Worm (Caenorhabditis elegans) whole organism, young adult: ENCODE results near the gene K08B5.1.

Source experiments
- C06A6.2 ChIP-seq: fragments of 200-800 bp; sonication (Bioruptor generic); conservative IDR thresholded peaks from 2 replicates; pipeline ENCODE4 v1.3.6; 2022; ENCODE audit warnings: missing genetic modification characterization, missing compliant biosample characterization
- D2030.7 ChIP-seq: fragments of 200-800 bp; sonication (Bioruptor generic); IDR thresholded peaks from 2 replicates; pipeline ENCODE4 v1.3.6; 2022; ENCODE audit warnings: missing genetic modification reagents, missing genetic modification characterization, missing compliant biosample characterization
- F10E7.11 ChIP-seq: sonication (generic microtip); optimal IDR thresholded peaks from 2 replicates; lab custom pipeline; 2017; ENCODE audit warnings: mild to moderate bottlenecking, missing genetic modification characterization, moderate library complexity, missing compliant biosample characterization
- F52B5.7 ChIP-seq: sonication (generic microtip); optimal IDR thresholded peaks from 2 replicates; lab custom pipeline; 2016; ENCODE audit warnings: mild to moderate bottlenecking, missing genetic modification characterization, missing compliant biosample characterization
- F55B11.4 ChIP-seq: sonication (generic microtip); optimal IDR thresholded peaks from 2 replicates; lab custom pipeline; 2016; ENCODE audit warnings: missing compliant biosample characterization, missing genetic modification characterization, borderline replicate concordance; ENCODE audit not compliant: insufficient read depth
- Y53F4B.3 ChIP-seq: fragments of 200-800 bp; sonication (Bioruptor generic); IDR thresholded peaks from 2 replicates; pipeline ENCODE4 v1.3.6; 2022; ENCODE audit warnings: missing genetic modification reagents, missing genetic modification characterization, missing compliant biosample characterization
- ZK185.1 ChIP-seq: sonication (generic microtip); optimal IDR thresholded peaks from 2 replicates; lab custom pipeline; 2016; ENCODE audit warnings: mild to moderate bottlenecking, missing genetic modification characterization, missing compliant biosample characterization; ENCODE audit not compliant: poor library complexity, severe bottlenecking
- attf-3 ChIP-seq: fragments of 200-800 bp; sonication (Bioruptor generic); conservative IDR thresholded peaks from 2 replicates; pipeline ENCODE4 v1.3.6; 2022; ENCODE audit warnings: missing genetic modification reagents, missing genetic modification characterization, missing compliant biosample characterization
- attf-5 ChIP-seq: fragments of 200-800 bp; sonication (Bioruptor generic); optimal IDR thresholded peaks from 2 replicates; lab custom pipeline; 2018; ENCODE audit warnings: mild to moderate bottlenecking, missing genetic modification characterization, missing compliant biosample characterization
- attf-6 ChIP-seq: fragments of 200-800 bp; sonication (Bioruptor generic); IDR thresholded peaks from 2 replicates; pipeline ENCODE4 v1.3.6; 2022; ENCODE audit warnings: missing genetic modification reagents, missing genetic modification characterization, missing compliant biosample characterization
- bed-1 ChIP-seq: fragments of 200-800 bp; sonication (Bioruptor generic); IDR thresholded peaks from 2 replicates; pipeline ENCODE4 v1.3.6; 2022; ENCODE audit warnings: missing genetic modification reagents, missing genetic modification characterization, missing compliant biosample characterization
- cebp-2 ChIP-seq: fragments of 200-800 bp; sonication (Bioruptor generic); IDR thresholded peaks from 2 replicates; pipeline ENCODE4 v1.3.6; 2022; ENCODE audit warnings: missing genetic modification characterization, missing compliant biosample characterization
- ceh-100 ChIP-seq: fragments of 200-800 bp; sonication (Bioruptor generic); IDR thresholded peaks from 2 replicates; pipeline ENCODE4 v1.3.6; 2022; ENCODE audit warnings: missing genetic modification reagents, missing genetic modification characterization, missing compliant biosample characterization
- ceh-40 ChIP-seq: fragments of 200-800 bp; sonication (Bioruptor generic); IDR thresholded peaks from 2 replicates; pipeline ENCODE4 v1.3.6; 2022; ENCODE audit warnings: missing genetic modification characterization, missing compliant biosample characterization
- ceh-58 ChIP-seq: fragments of 200-800 bp; sonication (Bioruptor generic); IDR thresholded peaks from 2 replicates; pipeline ENCODE4 v1.3.6; 2022; ENCODE audit warnings: missing genetic modification characterization, missing compliant biosample characterization
- die-1 ChIP-seq: sonication (generic microtip); optimal IDR thresholded peaks from 2 replicates; lab custom pipeline; 2016; ENCODE audit warnings: missing genotype, mild to moderate bottlenecking, missing genetic modification characterization, missing compliant biosample characterization
- efl-1 ChIP-seq: fragments of 150-350 bp; optimal IDR thresholded peaks from 2 replicates; lab custom pipeline; 2014; ENCODE audit warnings: missing biosample characterization, missing genetic modification reagents, missing genetic modification characterization
- egl-44 ChIP-seq: fragments of 200-800 bp; sonication (Bioruptor generic); IDR thresholded peaks from 2 replicates; pipeline ENCODE4 v1.3.6; 2022; ENCODE audit warnings: missing genetic modification reagents, missing genetic modification characterization, missing compliant biosample characterization
- egrh-3 ChIP-seq: fragments of 200-800 bp; sonication (Bioruptor generic); IDR thresholded peaks from 2 replicates; pipeline ENCODE4 v1.3.6; 2022; ENCODE audit warnings: missing genetic modification reagents, missing genetic modification characterization, missing compliant biosample characterization
- fkh-3 ChIP-seq: sonication (generic microtip); optimal IDR thresholded peaks from 2 replicates; lab custom pipeline; 2016; ENCODE audit warnings: mild to moderate bottlenecking, missing genetic modification characterization, missing compliant biosample characterization
- hlh-26 ChIP-seq: fragments of 200-800 bp; sonication (Bioruptor generic); conservative IDR thresholded peaks from 2 replicates; pipeline ENCODE4 v1.3.6; 2022; ENCODE audit warnings: missing genetic modification reagents, missing genetic modification characterization, missing compliant biosample characterization
- hmg-20 ChIP-seq: fragments of 200-800 bp; sonication (Bioruptor generic); IDR thresholded peaks from 2 replicates; pipeline ENCODE4 v1.3.6; 2022; ENCODE audit warnings: missing genetic modification reagents, missing genetic modification characterization, missing compliant biosample characterization
- hrde-1 ChIP-seq: sonication (generic microtip); optimal IDR thresholded peaks from 2 replicates; lab custom pipeline; 2016; ENCODE audit warnings: missing genetic modification characterization, mild to moderate bottlenecking, missing compliant biosample characterization, moderate library complexity, missing genotype, missing genetic modification reagents, borderline replicate concordance
- lag-1 ChIP-seq: fragments of 200-800 bp; sonication (Bioruptor generic); IDR thresholded peaks from 2 replicates; pipeline ENCODE4 v1.3.6; 2022; ENCODE audit warnings: missing genetic modification reagents, missing genetic modification characterization, missing compliant biosample characterization
- lin-26 ChIP-seq: fragments of 200-800 bp; sonication (Bioruptor generic); IDR thresholded peaks from 2 replicates; pipeline ENCODE4 v1.3.6; 2022; ENCODE audit warnings: missing genetic modification reagents, missing genetic modification characterization, missing compliant biosample characterization
- madf-10 ChIP-seq: sonication (generic microtip); optimal IDR thresholded peaks from 2 replicates; lab custom pipeline; 2016; ENCODE audit warnings: mild to moderate bottlenecking, missing genetic modification characterization, missing compliant biosample characterization
- nfya-2 ChIP-seq: fragments of 200-800 bp; sonication (Bioruptor generic); IDR thresholded peaks from 2 replicates; pipeline ENCODE4 v1.3.6; 2022; ENCODE audit warnings: missing genetic modification reagents, missing genetic modification characterization, missing compliant biosample characterization
- nfyb-1 ChIP-seq: fragments of 200-800 bp; sonication (Bioruptor generic); IDR thresholded peaks from 2 replicates; pipeline ENCODE4 v1.3.6; 2022; ENCODE audit warnings: missing genetic modification reagents, missing genetic modification characterization, missing compliant biosample characterization
- nhr-27 ChIP-seq: fragments of 200-800 bp; sonication (Bioruptor generic); optimal IDR thresholded peaks from 2 replicates; lab custom pipeline; 2018; ENCODE audit warnings: mild to moderate bottlenecking, missing genetic modification characterization, moderate library complexity, missing compliant biosample characterization
- pbrm-1 ChIP-seq: fragments of 200-800 bp; sonication (Bioruptor generic); IDR thresholded peaks from 2 replicates; pipeline ENCODE4 v1.3.6; 2022; ENCODE audit warnings: missing genetic modification reagents, missing genetic modification characterization, missing compliant biosample characterization
- sdz-38 ChIP-seq: sonication (generic microtip); optimal IDR thresholded peaks from 2 replicates; lab custom pipeline; 2016; ENCODE audit warnings: missing genotype, missing genetic modification characterization, missing compliant biosample characterization
- somi-1 ChIP-seq: fragments of 200-800 bp; sonication (Bioruptor generic); optimal IDR thresholded peaks from 2 replicates; lab custom pipeline; 2018; ENCODE audit warnings: mild to moderate bottlenecking, missing genetic modification characterization, missing compliant biosample characterization
- tbp1 ChIP-seq: fragments of 200-800 bp; sonication (Bioruptor generic); optimal IDR thresholded peaks from 2 replicates; lab custom pipeline; 2018; ENCODE audit warnings: mild to moderate bottlenecking, missing genetic modification characterization, missing compliant biosample characterization
- unc-130 ChIP-seq: sonication (generic microtip); optimal IDR thresholded peaks from 2 replicates; lab custom pipeline; 2016; ENCODE audit warnings: missing genetic modification reagents, missing genetic modification characterization, missing compliant biosample characterization
- xnd-1 ChIP-seq: sonication (generic microtip); optimal IDR thresholded peaks from 2 replicates; lab custom pipeline; 2016; ENCODE audit warnings: missing genotype, missing genetic modification reagents, missing genetic modification characterization, missing compliant biosample characterization
- zfh-2 ChIP-seq: fragments of 200-800 bp; sonication (Bioruptor generic); conservative IDR thresholded peaks from 2 replicates; pipeline ENCODE4 v1.3.6; 2022; ENCODE audit warnings: missing genetic modification reagents, missing genetic modification characterization, missing compliant biosample characterization
- zim-3 ChIP-seq: sonication (generic microtip); optimal IDR thresholded peaks from 2 replicates; lab custom pipeline; 2017; ENCODE audit warnings: mild to moderate bottlenecking, missing genetic modification characterization, moderate library complexity, missing compliant biosample characterization
- ztf-22 ChIP-seq: fragments of 200-800 bp; sonication (Bioruptor generic); optimal IDR thresholded peaks from 2 replicates; lab custom pipeline; 2018; ENCODE audit warnings: mild to moderate bottlenecking, missing genetic modification characterization, moderate library complexity, missing compliant biosample characterization
- ztf-25 ChIP-seq: fragments of 200-800 bp; sonication (Bioruptor generic); IDR thresholded peaks from 2 replicates; pipeline ENCODE4 v1.3.6; 2022; ENCODE audit warnings: missing genetic modification reagents, missing genetic modification characterization, missing compliant biosample characterization
- ztf-26 ChIP-seq: sonication (generic microtip); optimal IDR thresholded peaks from 2 replicates; lab custom pipeline; 2017; ENCODE audit warnings: missing genetic modification characterization, missing compliant biosample characterization

K08B5.1 gene

DNA sequence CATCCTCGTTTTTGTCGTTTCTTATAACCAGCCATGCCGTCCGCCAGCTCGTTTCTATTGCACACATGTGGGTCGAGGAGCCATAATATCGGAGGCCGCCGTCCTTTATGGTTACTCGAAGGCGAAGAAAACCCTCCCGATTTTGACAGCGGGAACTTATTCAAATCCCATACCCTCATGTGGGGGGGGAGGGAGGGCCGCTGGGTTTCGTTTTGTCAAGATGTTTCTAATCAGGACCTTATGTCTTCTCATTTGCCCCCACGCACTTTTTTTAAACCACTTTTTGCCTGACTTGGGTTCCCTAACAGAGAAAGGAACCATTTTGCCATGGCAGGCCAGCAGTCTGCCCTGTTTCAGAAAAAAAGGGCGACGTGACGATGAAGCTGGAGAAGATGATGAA is 25.7 kb upstream of the K08B5.1 start:
- TF ChIP-seq zfh-2 (GFP tag; lab: Robert Waterston, UW) (0 out of 2 replicates have a peak, but pooled peaks have one; percentile 6), ztf-22 (GFP tag; lab: Kevin White, UChicago) (no peak)
- TF ChIP-seq, all 124 proteins: peak for 1

DNA sequence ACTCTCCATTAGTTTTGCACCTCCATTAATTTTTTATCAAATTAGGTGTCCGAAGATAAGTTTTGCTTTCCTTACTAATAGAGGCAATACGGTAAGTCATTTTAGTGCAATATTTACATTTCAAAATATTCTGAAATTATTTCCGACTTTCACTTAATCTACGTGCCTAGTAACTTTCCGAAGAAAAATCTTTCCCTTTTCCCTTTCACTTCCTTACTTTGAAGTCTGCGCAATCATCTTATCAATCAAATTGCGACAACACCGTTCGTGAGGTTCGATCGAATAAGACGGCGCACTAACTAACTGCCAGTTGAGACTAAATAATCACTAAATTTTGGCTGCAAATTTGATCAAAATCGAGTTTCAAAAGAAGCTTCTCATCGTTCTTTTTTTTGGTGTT is 24.4 kb upstream of the K08B5.1 start:
- TF ChIP-seq sdz-38 (tag; lab: Kevin White, UChicago) (no peak), zim-3 (no peak), attf-5 (GFP tag; lab: Kevin White, UChicago) (no peak)
- TF ChIP-seq, all 124 proteins: peak for 0

DNA sequence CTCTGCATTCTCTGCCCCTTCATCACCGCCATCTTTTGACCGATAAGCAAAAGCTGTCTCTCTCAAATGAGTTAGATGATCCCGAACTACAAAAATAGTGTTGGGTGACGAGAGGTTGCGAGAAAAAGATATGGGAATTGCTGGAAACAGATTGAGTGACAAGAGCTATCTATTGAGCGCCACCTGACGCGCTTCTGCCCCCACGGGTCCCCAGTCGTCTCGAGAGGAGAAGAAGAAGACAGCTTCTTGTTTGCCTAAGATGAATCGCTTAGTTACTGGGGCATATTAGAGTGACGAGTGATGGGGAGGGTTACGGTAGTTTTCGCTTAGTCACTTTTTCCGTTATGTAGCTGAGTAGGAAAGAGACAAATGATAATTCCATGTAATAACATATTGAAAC is 23.7 kb upstream of the K08B5.1 start:
- TF ChIP-seq zim-3: no peak

DNA sequence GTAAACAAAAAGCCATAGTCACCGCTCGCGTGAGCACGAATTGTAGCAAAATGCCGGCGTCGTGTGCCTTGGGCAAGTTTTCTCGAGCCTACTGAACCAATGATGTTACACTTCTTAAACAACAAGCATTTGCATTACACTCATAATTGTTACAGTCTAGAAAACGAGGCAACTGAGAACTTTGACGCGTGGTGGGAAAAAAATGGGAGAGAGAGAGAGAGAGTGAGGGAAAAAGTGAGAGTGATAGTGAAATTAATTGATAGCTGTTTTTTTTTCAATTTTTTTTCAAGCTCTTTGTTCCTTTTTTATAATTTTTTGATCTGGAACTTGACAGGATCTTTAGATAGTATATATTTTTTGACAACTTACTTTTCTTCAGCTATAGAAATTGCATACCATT is 23.0 kb upstream of the K08B5.1 start:
- TF ChIP-seq attf-3 (no peak), C06A6.2 (GFP tag; lab: Robert Waterston, UW) (no peak), pbrm-1 (GFP tag; lab: Robert Waterston, UW) (no peak), F10E7.11 (tag; lab: Kevin White, UChicago) (no peak), F52B5.7 (tag; lab: Kevin White, UChicago) (no peak), ztf-25 (no peak), madf-10 (tag; lab: Kevin White, UChicago) (no peak), hrde-1 (tag; lab: Kevin White, UChicago) (no peak), Y53F4B.3 (GFP tag; lab: Robert Waterston, UW) (no peak), xnd-1 (tag; lab: Kevin White, UChicago) (no peak), attf-6 (GFP tag; lab: Robert Waterston, UW) (no peak), die-1 (tag; lab: Kevin White, UChicago) (no peak), D2030.7 (no peak), somi-1 (GFP tag; lab: Kevin White, UChicago) (no peak), unc-130 (GFP tag; lab: Kevin White, UChicago) (no peak), F55B11.4 (no peak)

DNA sequence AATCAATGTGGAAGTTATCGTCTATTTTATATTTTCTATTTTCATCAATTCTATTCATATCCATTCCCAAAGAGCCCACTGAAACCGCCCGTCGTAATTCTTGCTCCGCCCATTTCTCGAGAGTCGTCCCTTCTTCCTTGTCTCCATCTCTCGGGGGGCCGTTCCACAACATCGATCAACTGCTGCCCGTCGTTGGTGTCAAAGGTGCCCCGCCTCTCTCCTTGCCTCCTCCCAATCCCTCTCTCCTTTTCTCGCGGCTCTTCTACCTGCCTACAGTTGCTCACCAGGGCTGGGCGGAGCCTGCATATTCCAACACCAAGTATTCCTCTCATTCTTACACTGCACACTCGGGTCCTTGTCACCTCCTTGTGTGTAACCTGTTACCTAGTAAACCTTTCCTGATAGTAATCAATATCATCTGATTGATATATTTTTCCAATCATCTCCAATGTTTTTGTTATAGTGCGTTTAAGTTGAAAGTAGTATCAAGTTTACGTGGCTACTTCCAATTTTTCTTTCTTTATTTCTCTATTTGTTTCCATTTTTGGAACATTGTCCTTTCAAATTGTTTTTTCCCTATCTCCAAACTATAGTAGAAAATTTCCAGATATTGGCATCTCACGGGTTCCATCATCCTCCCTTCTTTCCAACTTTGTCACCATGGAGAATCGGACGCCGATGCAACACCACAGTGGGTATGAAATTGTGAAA is 21.8 kb upstream of the K08B5.1 start, which contains the start of gene pat-9:
Gene pat-9, plus strand, starts transcription at position 661 of the 711 bp plus-strand sequence.
- TF ChIP-seq hmg-20 (GFP tag; lab: Robert Waterston, UW): no peak
- 0 out of 2 replicates have a peak, but pooled peaks have one; percentile 13 for TF ChIP-seq nfyb-1 (GFP tag; lab: Robert Waterston, UW)
- peak; percentile 82 for TF ChIP-seq zfh-2 (GFP tag; lab: Robert Waterston, UW)
- no peak for TF ChIP-seq lag-1 (GFP tag; lab: Robert Waterston, UW)
- TF ChIP-seq egrh-3: peak; percentile 18; the same call in 1 of the 2 replicates
- TF ChIP-seq zim-3: no peak
- TF ChIP-seq cebp-2 (GFP tag; lab: Robert Waterston, UW): 0 out of 2 replicates have a peak, but pooled peaks have one; percentile 55
- no peak for TF ChIP-seq die-1 (tag; lab: Kevin White, UChicago)
- no peak for TF ChIP-seq attf-3

DNA sequence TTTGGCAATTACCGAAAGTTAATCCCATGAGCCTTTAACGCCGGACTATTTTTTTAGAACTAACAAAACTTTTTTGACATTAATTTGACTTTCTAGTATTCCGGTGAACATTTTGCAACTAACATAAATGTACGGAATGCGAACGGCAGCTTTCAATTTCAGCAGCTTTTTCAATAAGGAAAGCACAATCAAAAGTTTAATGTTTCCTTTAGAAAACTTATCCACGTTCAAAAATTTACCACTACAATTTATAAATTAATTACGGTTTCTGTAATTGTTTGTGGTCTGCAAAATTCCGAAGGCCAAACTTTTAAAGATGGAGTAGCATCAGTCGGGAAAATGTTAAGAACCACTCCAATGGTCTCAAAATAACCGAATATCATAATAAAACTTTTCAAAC is 17.9 kb upstream of the K08B5.1 start, which contains the start of gene osm-1:
Gene osm-1, plus strand, starts transcription at position 301 of the 400 bp plus-strand sequence.
- TF ChIP-seq lag-1 (GFP tag; lab: Robert Waterston, UW) (no peak), tbp1 (GFP tag; lab: Kevin White, UChicago) (no peak), nfya-2 (GFP tag; lab: Robert Waterston, UW) (no peak), ZK185.1 (tag; lab: Kevin White, UChicago) (no peak), egrh-3 (no peak), egl-44 (no peak), nhr-27 (tag; lab: Kevin White, UChicago) (no peak), ceh-58 (GFP tag; lab: Robert Waterston, UW) (no peak), ztf-26 (tag; lab: Kevin White, UChicago) (no peak), ceh-40 (GFP tag; lab: Robert Waterston, UW) (no peak), efl-1 (no peak), lin-26 (GFP tag; lab: Robert Waterston, UW) (no peak), fkh-3 (tag; lab: Kevin White, UChicago) (no peak), die-1 (tag; lab: Kevin White, UChicago) (no peak), bed-1 (GFP tag; lab: Robert Waterston, UW) (no peak), hlh-26 (GFP tag; lab: Robert Waterston, UW) (no peak), ceh-100 (GFP tag; lab: Robert Waterston, UW) (no peak)
